Worm (Caenorhabditis elegans): ENCODE measurements around the gene F53C3.4.

DNA sequence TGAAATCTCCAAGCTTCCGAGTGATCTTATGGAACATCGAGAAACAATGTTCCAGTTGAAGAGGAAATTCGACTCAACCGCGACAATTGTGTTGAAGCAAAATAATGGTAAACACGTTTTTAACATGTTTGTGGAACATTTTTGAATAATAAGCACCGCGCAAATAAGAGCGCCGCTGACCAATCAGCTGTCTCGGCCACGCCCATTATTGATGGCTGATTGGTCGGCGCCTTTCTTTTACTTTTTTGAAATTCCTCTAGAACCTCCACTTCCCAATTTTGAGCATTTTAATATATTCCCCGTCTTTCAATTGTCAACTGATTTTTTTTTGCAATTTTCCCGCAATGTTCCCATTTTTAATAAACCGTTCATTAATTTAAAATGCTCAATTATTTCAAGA lies 6.9 kb downstream of the F53C3.4 start:
- TF ChIP-seq snpc-4 (GFP tag; optimal IDR thresholded peaks at IDR 0.05) (no peak), snpc-4 (tag; optimal IDR thresholded peaks at IDR 0.05) (no peak), let-607 (tag; optimal IDR thresholded peaks at IDR 0.05) (no peak), K12H6.12 (tag; optimal IDR thresholded peaks at IDR 0.05) (no peak), ama-1 (optimal IDR thresholded peaks at IDR 0.05) (no peak), ama-1 (GFP tag; optimal IDR thresholded peaks at IDR 0.05) (no peak), xnd-1 (tag; optimal IDR thresholded peaks at IDR 0.05) (no peak), ztf-28 (GFP tag; IDR thresholded peaks at IDR 0.05) (no peak)

Data from whole organism, young adult.